Worm (Caenorhabditis elegans) whole organism, L3 larva: Measurements from ENCODE around the gene slc-30A9.
A peak's percentile ranks its signal among the peaks of the same experiment; 100 is the strongest.

ENCODE experiments used
- aly-2 ChIP-seq: fragments of 150-350 bp; optimal IDR thresholded peaks from 2 replicates; lab custom pipeline; 2014; ENCODE audit warnings: missing biosample characterization, missing genetic modification characterization
- ceh-16 ChIP-seq: sonication (generic microtip); optimal IDR thresholded peaks from 2 replicates; lab custom pipeline; 2017; ENCODE audit warnings: missing biosample characterization, missing genetic modification characterization
- ceh-9 ChIP-seq: sonication (generic microtip); optimal IDR thresholded peaks from 2 replicates; lab custom pipeline; 2018; ENCODE audit warnings: missing biosample characterization, missing genetic modification characterization
- daf-12 ChIP-seq: fragments of 150-350 bp; optimal IDR thresholded peaks from 2 replicates; lab custom pipeline; 2014; ENCODE audit warnings: missing biosample characterization, missing genetic modification reagents, missing genetic modification characterization
- elt-3 ChIP-seq, 3 experiments: fragments of 150-350 bp in 1 of 3; sonication (generic microtip) in 2 of 3; optimal IDR thresholded peaks; 2 replicates in 2 of 3; 4 replicates in 1 of 3; lab custom pipeline; 2014 to 2017; ENCODE audit warnings: missing biosample characterization in 3 of 3, missing genetic modification characterization in 3 of 3
- fos-1 ChIP-seq: fragments of 150-350 bp; optimal IDR thresholded peaks from 2 replicates; lab custom pipeline; 2014; ENCODE audit warnings: missing biosample characterization, missing genetic modification characterization
- hmg-11 ChIP-seq: sonication (generic microtip); optimal IDR thresholded peaks from 2 replicates; lab custom pipeline; 2016; ENCODE audit warnings: missing genetic modification characterization, missing compliant biosample characterization
- jun-1 ChIP-seq: fragments of 150-350 bp; optimal IDR thresholded peaks from 2 replicates; lab custom pipeline; 2014; ENCODE audit warnings: missing biosample characterization, missing genetic modification reagents, missing genetic modification characterization
- lin-15B ChIP-seq: fragments of 150-350 bp; optimal IDR thresholded peaks from 2 replicates; lab custom pipeline; 2014; ENCODE audit warnings: missing biosample characterization, missing genetic modification characterization
- lin-39 ChIP-seq: fragments of 150-350 bp; optimal IDR thresholded peaks from 2 replicates; lab custom pipeline; 2018; ENCODE audit warnings: missing biosample characterization, missing genetic modification reagents, missing genetic modification characterization
- mdl-1 ChIP-seq: fragments of 150-350 bp; optimal IDR thresholded peaks from 2 replicates; lab custom pipeline; 2014; ENCODE audit warnings: missing biosample characterization, missing genetic modification characterization
- nfya-1 ChIP-seq: sonication (generic microtip); optimal IDR thresholded peaks from 2 replicates; lab custom pipeline; 2017; ENCODE audit warnings: missing genetic modification characterization, mild to moderate bottlenecking, missing compliant biosample characterization, antibody characterized with exemption, moderate library complexity; ENCODE audit not compliant: insufficient read depth
- nhr-12 ChIP-seq: fragments of 150-350 bp; optimal IDR thresholded peaks from 2 replicates; lab custom pipeline; 2014; ENCODE audit warnings: missing biosample characterization, missing genetic modification characterization
- nhr-237 ChIP-seq: fragments of 150-350 bp; optimal IDR thresholded peaks from 2 replicates; lab custom pipeline; 2014; ENCODE audit warnings: missing biosample characterization, missing genetic modification characterization
- nhr-25 ChIP-seq: sonication (generic microtip); optimal IDR thresholded peaks from 2 replicates; lab custom pipeline; 2017; ENCODE audit warnings: missing biosample characterization, missing genetic modification characterization
- nhr-43 ChIP-seq: sonication (generic microtip); optimal IDR thresholded peaks from 2 replicates; lab custom pipeline; 2016; ENCODE audit warnings: mild to moderate bottlenecking, missing genetic modification characterization, missing compliant biosample characterization; ENCODE audit not compliant: poor library complexity, severe bottlenecking
- nhr-67 ChIP-seq: fragments of 150-350 bp; optimal IDR thresholded peaks from 2 replicates; lab custom pipeline; 2014; ENCODE audit warnings: missing biosample characterization, missing genetic modification characterization
- nhr-77 ChIP-seq: fragments of 150-350 bp; optimal IDR thresholded peaks from 2 replicates; lab custom pipeline; 2014; ENCODE audit warnings: missing biosample characterization, missing genetic modification characterization
- pqm-1 ChIP-seq: fragments of 150-350 bp; optimal IDR thresholded peaks from 2 replicates; lab custom pipeline; 2017; ENCODE audit warnings: missing biosample characterization, missing genetic modification characterization, inconsistent platforms
- sea-2 ChIP-seq: fragments of 150-350 bp; sonication (generic microtip); optimal IDR thresholded peaks from 4 replicates; lab custom pipeline; 2014; ENCODE audit warnings: missing biosample characterization, missing genetic modification reagents, missing genetic modification characterization
- skn-1 ChIP-seq: fragments of 150-350 bp; optimal IDR thresholded peaks from 2 replicates; lab custom pipeline; 2014; ENCODE audit warnings: missing biosample characterization, missing genetic modification characterization
- snpc-4 ChIP-seq: fragments of 150-350 bp; optimal IDR thresholded peaks from 2 replicates; lab custom pipeline; 2014; ENCODE audit warnings: missing biosample characterization, missing genetic modification characterization
- unc-39 ChIP-seq: sonication (generic microtip); optimal IDR thresholded peaks from 4 replicates; lab custom pipeline; 2017; ENCODE audit warnings: missing biosample characterization, missing genetic modification characterization
- unc-62 ChIP-seq: fragments of 150-350 bp; sonication (generic microtip); optimal IDR thresholded peaks from 4 replicates; lab custom pipeline; 2014; ENCODE audit warnings: missing biosample characterization, missing genetic modification reagents, missing genetic modification characterization
- zag-1 ChIP-seq: fragments of 150-350 bp; optimal IDR thresholded peaks from 2 replicates; lab custom pipeline; 2014; ENCODE audit warnings: missing biosample characterization, missing genetic modification characterization
- ztf-11 ChIP-seq: fragments of 150-350 bp; optimal IDR thresholded peaks from 2 replicates; lab custom pipeline; 2014; ENCODE audit warnings: missing biosample characterization, missing genetic modification characterization

Gene slc-30A9

DNA sequence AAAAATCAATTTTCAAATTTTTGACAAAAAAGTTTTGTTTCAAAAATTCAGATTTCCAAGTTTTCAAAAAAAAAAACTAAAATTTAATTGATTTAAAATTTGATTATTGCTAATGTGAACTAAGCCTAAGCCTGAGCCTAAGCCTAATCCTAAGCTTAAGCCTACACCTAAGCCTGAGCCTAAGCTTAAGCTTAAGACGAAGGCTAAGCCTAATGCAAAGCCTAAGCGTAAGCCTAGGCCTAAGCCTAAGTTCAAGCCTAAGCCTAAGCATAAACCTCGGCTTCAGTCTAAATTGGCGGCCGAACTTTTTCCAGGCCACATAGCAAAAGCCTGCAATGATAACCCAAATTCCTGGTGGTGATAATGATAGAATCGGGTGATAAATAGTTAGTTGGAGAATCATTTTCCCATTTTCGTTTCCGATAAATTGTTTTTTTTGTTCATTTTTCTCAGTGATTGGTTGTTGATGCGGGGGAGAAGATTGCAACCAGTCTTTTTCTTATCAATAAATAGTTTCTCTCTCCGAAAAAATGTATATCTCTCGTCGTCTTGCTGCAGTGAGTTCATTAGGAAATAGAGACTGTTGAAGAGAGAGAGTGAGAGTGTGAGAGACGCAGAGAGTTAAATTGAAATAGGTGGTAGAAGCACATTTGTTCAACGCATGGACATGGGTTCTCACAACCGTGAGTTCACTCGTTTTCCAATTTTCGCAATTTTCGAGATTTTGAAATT is 51.3 kb downstream of the slc-30A9 start (continued):
- TF ChIP-seq sea-2 (GFP tag; lab: Kevin White, UChicago), result no peak
- no peak for TF ChIP-seq aly-2
- no peak for TF ChIP-seq fos-1 (tag; lab: Kevin White, UChicago)
- no peak for TF ChIP-seq jun-1 (tag; lab: Kevin White, UChicago)
- TF ChIP-seq elt-3 (tag; optimal IDR thresholded peaks at IDR 0.05; lab: Kevin White, UChicago), result peak in 1 of 3 experiments; percentile 3
- TF ChIP-seq lin-15B, result no peak
- no peak for TF ChIP-seq unc-62
- TF ChIP-seq mdl-1, result no peak
- TF ChIP-seq daf-12 (tag; lab: Kevin White, UChicago), result no peak
- TF ChIP-seq pqm-1 (tag; lab: Kevin White, UChicago), result peak; percentile 52
- peak; percentile 1 for TF ChIP-seq nhr-43 (tag; lab: Kevin White, UChicago)
- no peak for TF ChIP-seq nhr-237 (tag; lab: Kevin White, UChicago)
- no peak for TF ChIP-seq nhr-77
- no peak for TF ChIP-seq nhr-25
- no peak for TF ChIP-seq zag-1 (tag; lab: Kevin White, UChicago)
- no peak for TF ChIP-seq nhr-67 (tag; lab: Kevin White, UChicago)
- no peak for TF ChIP-seq nfya-1

DNA sequence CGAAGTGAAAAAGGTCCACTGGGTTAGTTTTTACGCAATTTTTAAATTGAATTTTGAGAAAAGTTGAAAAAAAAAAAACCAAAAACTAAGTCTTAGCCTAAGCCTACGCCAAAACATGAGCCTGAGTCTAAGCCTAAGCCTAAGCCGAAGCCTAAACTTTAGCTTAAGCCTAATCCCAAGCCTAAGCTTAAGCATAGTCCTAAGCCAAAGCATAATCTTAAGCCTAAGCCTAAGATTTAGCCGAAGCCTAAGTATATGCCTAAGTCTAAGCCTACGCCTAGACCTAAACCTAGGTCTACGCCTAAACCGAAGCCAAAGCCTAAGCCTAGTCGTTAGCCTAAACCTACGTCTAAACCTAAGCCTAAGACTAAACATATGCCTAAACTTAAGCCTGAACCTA is 57.0 kb downstream of the slc-30A9 start:
- TF ChIP-seq ceh-9 (tag; lab: Kevin White, UChicago), result no peak
- no peak for TF ChIP-seq sea-2 (GFP tag; lab: Kevin White, UChicago)
- TF ChIP-seq daf-12 (tag; lab: Kevin White, UChicago), result no peak
- TF ChIP-seq lin-39 (tag; lab: Kevin White, UChicago), result no peak
- TF ChIP-seq nhr-12, result no peak
- TF ChIP-seq lin-15B, result no peak
- TF ChIP-seq hmg-11, result no peak
- no peak for TF ChIP-seq ceh-16 (tag; lab: Kevin White, UChicago)
- TF ChIP-seq unc-39 (tag; lab: Kevin White, UChicago), result no peak
- no peak for TF ChIP-seq skn-1 (tag; lab: Kevin White, UChicago)
- TF ChIP-seq ztf-11 (tag; lab: Kevin White, UChicago), result no peak
- no peak for TF ChIP-seq nhr-67 (tag; lab: Kevin White, UChicago)
- TF ChIP-seq snpc-4 (tag; lab: Kevin White, UChicago), result no peak
